Worm (Caenorhabditis elegans) whole organism, mixed stage, embryonic: ENCODE measurements around the gene srd-28.

Experiments
- M03D4.4 ChIP-seq: sonication (generic microtip); optimal IDR thresholded peaks from 2 replicates; lab custom pipeline; 2017; ENCODE audit warnings: mild to moderate bottlenecking, missing genetic modification characterization, missing compliant biosample characterization
- bed-3 ChIP-seq: fragments of 200-800 bp; sonication (Bioruptor generic); optimal IDR thresholded peaks from 3 replicates; lab custom pipeline; 2018; ENCODE audit warnings: mild to moderate bottlenecking, missing genetic modification characterization, moderate library complexity, missing compliant biosample characterization
- ceh-39 ChIP-seq: fragments of 150-350 bp; optimal IDR thresholded peaks from 2 replicates; lab custom pipeline; 2014; ENCODE audit warnings: missing biosample characterization, missing genetic modification characterization
- ceh-43 ChIP-seq: fragments of 200-800 bp; sonication (Bioruptor generic); optimal IDR thresholded peaks from 2 replicates; lab custom pipeline; 2018; ENCODE audit warnings: mild to moderate bottlenecking, missing genetic modification characterization, moderate library complexity, missing compliant biosample characterization
- ceh-83 ChIP-seq: fragments of 200-800 bp; sonication (Bioruptor generic); optimal IDR thresholded peaks from 2 replicates; lab custom pipeline; 2018; ENCODE audit warnings: mild to moderate bottlenecking, missing genetic modification characterization, missing compliant biosample characterization
- ces-1 ChIP-seq: fragments of 150-350 bp; optimal IDR thresholded peaks from 2 replicates; lab custom pipeline; 2014; ENCODE audit warnings: missing biosample characterization, missing genetic modification reagents, missing genetic modification characterization
- cnd-1 ChIP-seq: fragments of 200-800 bp; sonication (Bioruptor generic); optimal IDR thresholded peaks from 2 replicates; lab custom pipeline; 2018; ENCODE audit warnings: mild to moderate bottlenecking, missing genetic modification characterization, missing compliant biosample characterization
- drap-1 ChIP-seq: fragments of 200-800 bp; sonication (Bioruptor generic); optimal IDR thresholded peaks from 3 replicates; lab custom pipeline; 2018; ENCODE audit warnings: mild to moderate bottlenecking, missing genetic modification characterization, missing compliant biosample characterization
- elt-1 ChIP-seq: sonication (generic microtip); optimal IDR thresholded peaks from 2 replicates; lab custom pipeline; 2017; ENCODE audit warnings: missing genetic modification characterization, mild to moderate bottlenecking, missing compliant biosample characterization, antibody characterized with exemption, moderate library complexity, borderline replicate concordance; ENCODE audit not compliant: insufficient read depth
- flh-1 ChIP-seq: fragments of 200-800 bp; sonication (Bioruptor generic); optimal IDR thresholded peaks from 2 replicates; lab custom pipeline; 2018; ENCODE audit warnings: mild to moderate bottlenecking, missing genetic modification characterization, moderate library complexity, missing compliant biosample characterization
- lin-13 ChIP-seq: fragments of 150-350 bp; optimal IDR thresholded peaks from 2 replicates; lab custom pipeline; 2014; ENCODE audit warnings: missing biosample characterization, missing genetic modification characterization
- lin-32 ChIP-seq: fragments of 200-800 bp; sonication (Bioruptor generic); optimal IDR thresholded peaks from 2 replicates; lab custom pipeline; 2018; ENCODE audit warnings: mild to moderate bottlenecking, missing genetic modification characterization, missing compliant biosample characterization
- lsy-2 ChIP-seq: fragments of 150-350 bp; optimal IDR thresholded peaks from 2 replicates; lab custom pipeline; 2014; ENCODE audit warnings: missing biosample characterization, missing genetic modification characterization
- mab-5 ChIP-seq: fragments of 150-350 bp; optimal IDR thresholded peaks from 2 replicates; lab custom pipeline; 2014; ENCODE audit warnings: missing biosample characterization, missing genetic modification characterization
- mep-1 ChIP-seq: fragments of 150-350 bp; optimal IDR thresholded peaks from 2 replicates; lab custom pipeline; 2017; ENCODE audit warnings: missing biosample characterization, missing genetic modification reagents, missing genetic modification characterization, inconsistent platforms
- mls-2 ChIP-seq: sonication (generic microtip); optimal IDR thresholded peaks from 2 replicates; lab custom pipeline; 2016; ENCODE audit warnings: mild to moderate bottlenecking, missing genetic modification characterization, moderate library complexity, missing compliant biosample characterization
- nhr-2 ChIP-seq: fragments of 150-350 bp; optimal IDR thresholded peaks from 2 replicates; lab custom pipeline; 2014; ENCODE audit warnings: missing biosample characterization, missing genetic modification characterization
- nhr-237 ChIP-seq: fragments of 150-350 bp; optimal IDR thresholded peaks from 2 replicates; lab custom pipeline; 2014; ENCODE audit warnings: missing biosample characterization, missing genetic modification characterization
- nhr-28 ChIP-seq: fragments of 150-350 bp; optimal IDR thresholded peaks from 2 replicates; lab custom pipeline; 2014; ENCODE audit warnings: missing biosample characterization, missing genetic modification characterization
- nhr-76 ChIP-seq: sonication (generic microtip); optimal IDR thresholded peaks from 2 replicates; lab custom pipeline; 2017; ENCODE audit warnings: missing biosample characterization, missing genetic modification characterization
- pha-4 ChIP-seq: fragments of 150-350 bp; optimal IDR thresholded peaks from 2 replicates; lab custom pipeline; 2018; ENCODE audit warnings: missing biosample characterization, missing genetic modification reagents, missing genetic modification characterization
- snpc-4 ChIP-seq: fragments of 150-350 bp; optimal IDR thresholded peaks from 2 replicates; lab custom pipeline; 2014; ENCODE audit warnings: missing biosample characterization, missing genetic modification characterization
- sptf-1 ChIP-seq: sonication (generic microtip); optimal IDR thresholded peaks from 2 replicates; lab custom pipeline; 2017; ENCODE audit warnings: mild to moderate bottlenecking, missing genetic modification characterization, moderate library complexity, missing compliant biosample characterization
- tbx-8 ChIP-seq: fragments of 200-800 bp; sonication (Bioruptor generic); optimal IDR thresholded peaks from 2 replicates; lab custom pipeline; 2018; ENCODE audit warnings: mild to moderate bottlenecking, missing genetic modification characterization, moderate library complexity, missing compliant biosample characterization
- unc-120 ChIP-seq: sonication (generic microtip); optimal IDR thresholded peaks from 2 replicates; lab custom pipeline; 2017; ENCODE audit warnings: missing genetic modification characterization, missing compliant biosample characterization; ENCODE audit not compliant: poor library complexity, severe bottlenecking
- unc-39 ChIP-seq: fragments of 150-350 bp; optimal IDR thresholded peaks from 2 replicates; lab custom pipeline; 2014; ENCODE audit warnings: missing biosample characterization, missing genetic modification characterization
- unc-62 ChIP-seq: fragments of 150-350 bp; optimal IDR thresholded peaks from 2 replicates; lab custom pipeline; 2014; ENCODE audit warnings: missing biosample characterization, missing genetic modification reagents, missing genetic modification characterization
- zip-8 ChIP-seq: fragments of 150-350 bp; optimal IDR thresholded peaks from 2 replicates; lab custom pipeline; 2014; ENCODE audit warnings: missing biosample characterization, missing genetic modification characterization
- ztf-11 ChIP-seq: fragments of 150-350 bp; optimal IDR thresholded peaks from 2 replicates; lab custom pipeline; 2014; ENCODE audit warnings: missing biosample characterization, missing genetic modification characterization

The srd-28 gene

DNA sequence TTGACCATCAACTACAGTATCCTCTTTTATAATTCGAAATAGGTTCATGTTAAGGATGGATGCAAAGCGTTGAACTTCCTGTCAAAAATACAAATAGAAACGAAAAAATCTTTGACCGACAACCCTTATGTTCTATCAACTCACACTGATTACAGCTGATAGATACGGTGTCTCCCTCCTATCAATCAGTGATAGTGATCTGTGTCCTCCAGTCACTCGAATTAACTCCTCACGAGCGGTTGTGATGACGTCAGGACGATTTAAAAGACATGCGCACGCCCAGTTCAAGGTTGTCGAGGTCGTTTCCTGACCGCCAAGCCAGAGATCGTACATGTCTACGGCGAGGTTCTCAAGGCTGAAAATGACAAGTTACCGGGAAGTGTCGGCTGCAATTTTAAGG is 35.6 kb downstream of the srd-28 start:
- TF ChIP-seq bed-3 (no peak), pha-4 (tag; lab: Kevin White, UChicago) (no peak), lin-32 (GFP tag; lab: Kevin White, UChicago) (no peak)
- TF ChIP-seq, all 35 proteins: peak for 0

DNA sequence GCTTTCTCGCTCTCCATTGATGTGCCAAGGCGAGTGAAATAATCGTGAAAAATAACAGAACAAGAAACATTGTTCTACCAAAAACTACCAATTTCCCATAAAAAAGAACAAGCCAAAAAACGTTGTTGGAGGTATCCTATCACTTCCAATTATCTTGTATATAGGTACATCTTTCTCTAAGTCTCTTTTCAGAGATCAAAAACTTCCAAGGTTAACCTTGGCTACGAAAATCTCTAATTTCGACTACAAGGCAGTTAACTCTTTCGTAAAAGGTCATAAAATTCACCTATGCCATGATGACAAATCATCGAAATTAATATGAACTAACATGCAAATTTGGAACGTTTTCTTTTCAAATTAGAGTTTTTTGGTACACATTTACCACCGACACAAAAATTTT is 37.5 kb downstream of the srd-28 start, which contains the start of gene cyp-34A1:
Gene cyp-34A1 (minus strand): TSS at position 101 of the 400 bp plus-strand sequence.
- no peak for TF ChIP-seq nhr-76
- TF ChIP-seq lsy-2 (tag; lab: Kevin White, UChicago), result no peak
- TF ChIP-seq unc-39 (tag; lab: Kevin White, UChicago), result no peak
- no peak for TF ChIP-seq drap-1 (GFP tag; lab: Kevin White, UChicago)
- no peak for TF ChIP-seq unc-120 (tag; lab: Kevin White, UChicago)
- no peak for TF ChIP-seq mep-1 (tag; lab: Kevin White, UChicago)
- TF ChIP-seq nhr-28, result no peak
- TF ChIP-seq, all 35 proteins: peak for 0

DNA sequence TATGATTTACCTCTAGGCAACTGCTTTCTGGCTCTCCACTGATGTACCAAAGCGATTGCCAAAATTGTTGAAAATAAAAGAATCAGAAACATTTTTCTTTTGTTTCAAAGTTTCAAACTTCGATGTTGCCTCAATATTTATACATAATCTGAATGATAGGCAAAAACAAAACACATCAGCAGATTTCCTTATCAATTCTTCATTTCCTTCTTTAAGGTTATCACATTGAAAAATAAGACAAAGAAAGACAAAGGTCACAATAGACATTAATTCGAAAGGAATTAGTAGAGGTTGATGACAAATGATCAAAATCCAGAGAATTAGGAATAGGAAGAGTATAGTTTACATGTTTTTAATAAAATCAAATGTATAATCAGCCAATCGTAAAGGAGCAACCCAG is 40.6 kb downstream of the srd-28 start, which contains the start of gene cyp-34A2:
Gene cyp-34A2 (minus strand): TSS at position 101 of the 400 bp plus-strand sequence.
- no peak for TF ChIP-seq M03D4.4 (tag; lab: Kevin White, UChicago)
- no peak for TF ChIP-seq zip-8 (tag; lab: Kevin White, UChicago)
- TF ChIP-seq unc-62 (GFP tag; lab: Kevin White, UChicago), result no peak
- TF ChIP-seq lin-13 (tag; lab: Kevin White, UChicago), result no peak
- no peak for TF ChIP-seq snpc-4 (tag; lab: Kevin White, UChicago)
- no peak for TF ChIP-seq drap-1 (GFP tag; lab: Kevin White, UChicago)
- no peak for TF ChIP-seq nhr-2 (tag; lab: Kevin White, UChicago)
- no peak for TF ChIP-seq lin-32 (GFP tag; lab: Kevin White, UChicago)
- TF ChIP-seq mls-2 (tag; lab: Kevin White, UChicago), result no peak
- no peak for TF ChIP-seq ceh-39
- no peak for TF ChIP-seq cnd-1
- TF ChIP-seq nhr-237 (tag; lab: Kevin White, UChicago), result no peak
- TF ChIP-seq lsy-2 (tag; lab: Kevin White, UChicago), result no peak
- TF ChIP-seq nhr-28, result no peak
- no peak for TF ChIP-seq ceh-43 (GFP tag; lab: Kevin White, UChicago)

DNA sequence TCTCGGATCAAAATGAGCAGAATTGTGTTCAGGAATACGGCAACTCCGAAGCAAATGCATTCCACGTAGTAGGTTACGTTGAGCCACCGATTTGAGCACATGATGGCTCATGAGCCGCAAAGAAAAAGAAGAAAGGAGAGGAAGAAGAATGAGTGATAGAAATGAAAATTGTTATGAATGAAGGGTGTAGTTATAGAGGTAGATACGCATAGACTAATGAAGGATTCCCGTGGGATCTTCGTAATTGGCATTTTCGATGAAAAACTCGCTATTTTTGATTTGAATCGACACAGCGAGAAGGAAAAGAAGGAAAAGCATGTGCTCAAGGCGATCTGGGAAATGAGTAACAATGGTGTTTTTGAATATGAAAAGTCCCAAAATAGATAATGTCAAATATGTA is 43.5 kb downstream of the srd-28 start, which contains the start of gene str-96:
Gene str-96 (minus strand): TSS at position 101 of the 400 bp plus-strand sequence.
- no peak for TF ChIP-seq drap-1 (GFP tag; lab: Kevin White, UChicago)
- no peak for TF ChIP-seq zip-8 (tag; lab: Kevin White, UChicago)
- no peak for TF ChIP-seq mls-2 (tag; lab: Kevin White, UChicago)
- no peak for TF ChIP-seq nhr-28
- no peak for TF ChIP-seq ceh-83 (GFP tag; lab: Kevin White, UChicago)
- TF ChIP-seq lsy-2 (tag; lab: Kevin White, UChicago), result no peak
- TF ChIP-seq pha-4 (tag; lab: Kevin White, UChicago), result no peak
- no peak for TF ChIP-seq ces-1
- TF ChIP-seq mab-5 (tag; lab: Kevin White, UChicago), result no peak
- no peak for TF ChIP-seq ztf-11
- TF ChIP-seq elt-1 (tag; lab: Kevin White, UChicago), result no peak
- TF ChIP-seq ceh-43 (GFP tag; lab: Kevin White, UChicago), result no peak
- no peak for TF ChIP-seq sptf-1 (tag; lab: Kevin White, UChicago)
- no peak for TF ChIP-seq snpc-4 (tag; lab: Kevin White, UChicago)
- no peak for TF ChIP-seq tbx-8 (GFP tag; lab: Kevin White, UChicago)

DNA sequence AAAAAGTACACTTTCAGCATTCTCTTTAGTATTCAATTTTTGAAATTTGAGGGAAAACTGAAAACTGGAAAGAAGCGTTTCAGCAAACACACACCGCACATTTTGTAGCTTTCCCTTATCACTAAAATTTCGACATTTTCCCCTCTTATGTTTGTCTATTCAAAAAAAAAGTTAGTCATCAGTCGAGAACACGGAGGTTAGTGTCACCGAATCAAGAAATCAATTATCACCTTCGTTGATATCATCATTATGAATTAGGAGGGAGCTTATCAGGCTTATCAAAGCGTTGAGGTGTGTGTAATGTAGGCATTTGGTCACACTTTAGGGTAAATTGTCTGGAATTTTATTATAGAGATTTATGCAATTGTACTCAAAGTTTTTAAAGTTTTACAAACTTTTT is 48.2 kb downstream of the srd-28 start, which contains the start of gene cpr-3:
Gene cpr-3 (minus strand): TSS at position 104 of the 400 bp plus-strand sequence.
- TF ChIP-seq sptf-1 (tag; lab: Kevin White, UChicago) (no peak), flh-1 (GFP tag; lab: Kevin White, UChicago) (no peak), tbx-8 (GFP tag; lab: Kevin White, UChicago) (no peak), nhr-2 (tag; lab: Kevin White, UChicago) (no peak), mep-1 (tag; lab: Kevin White, UChicago) (no peak), ztf-11 (no peak), unc-39 (tag; lab: Kevin White, UChicago) (no peak), unc-62 (GFP tag; lab: Kevin White, UChicago) (no peak), ceh-83 (GFP tag; lab: Kevin White, UChicago) (no peak), nhr-76 (no peak), M03D4.4 (tag; lab: Kevin White, UChicago) (no peak), ces-1 (no peak), lin-13 (tag; lab: Kevin White, UChicago) (no peak), unc-120 (tag; lab: Kevin White, UChicago) (no peak)
